Fruit fly (Drosophila melanogaster): ENCODE data around the gene CG34135.

DNA sequence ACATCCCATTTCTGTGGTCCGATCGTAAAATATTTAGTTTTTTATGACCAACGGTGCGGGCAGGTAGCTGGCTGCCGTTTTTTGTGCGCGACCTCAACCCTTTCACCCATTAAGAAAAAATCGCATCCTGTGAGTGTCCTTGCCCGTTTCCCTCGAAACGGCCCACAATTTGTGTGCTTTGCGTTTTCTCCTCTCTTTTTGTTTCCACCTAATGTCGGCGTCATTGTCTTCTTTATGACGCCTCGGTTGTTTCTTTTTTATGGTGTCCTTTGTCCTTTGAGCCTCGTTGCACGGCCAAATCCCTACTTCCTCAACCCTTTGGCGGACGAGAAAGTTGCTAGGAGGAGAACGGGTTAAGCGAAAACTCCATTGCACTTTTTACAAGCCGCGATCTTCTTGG is 66.8 kb downstream of the CG34135 start:
- TF ChIP-seq CG1620 (GFP tag; optimal IDR thresholded peaks at IDR 0.05) (no peak), tj (GFP tag; optimal IDR thresholded peaks at IDR 0.05) (no peak), kay (GFP tag; ENCODE audit: borderline replicate concordance) (no peak), CG5204 (GFP tag; optimal IDR thresholded peaks at IDR 0.05) (no peak), Hr96 (GFP tag; optimal IDR thresholded peaks at IDR 0.05) (no peak), cnc (optimal IDR thresholded peaks at IDR 0.05) (no peak), CG33017 (tag; optimal IDR thresholded peaks at IDR 0.05) (no peak), cic (GFP tag; optimal IDR thresholded peaks at IDR 0.05) (no peak)

Data from whole organism, adult.